Fruit fly (Drosophila melanogaster): ENCODE results near the gene GCC88.

DNA sequence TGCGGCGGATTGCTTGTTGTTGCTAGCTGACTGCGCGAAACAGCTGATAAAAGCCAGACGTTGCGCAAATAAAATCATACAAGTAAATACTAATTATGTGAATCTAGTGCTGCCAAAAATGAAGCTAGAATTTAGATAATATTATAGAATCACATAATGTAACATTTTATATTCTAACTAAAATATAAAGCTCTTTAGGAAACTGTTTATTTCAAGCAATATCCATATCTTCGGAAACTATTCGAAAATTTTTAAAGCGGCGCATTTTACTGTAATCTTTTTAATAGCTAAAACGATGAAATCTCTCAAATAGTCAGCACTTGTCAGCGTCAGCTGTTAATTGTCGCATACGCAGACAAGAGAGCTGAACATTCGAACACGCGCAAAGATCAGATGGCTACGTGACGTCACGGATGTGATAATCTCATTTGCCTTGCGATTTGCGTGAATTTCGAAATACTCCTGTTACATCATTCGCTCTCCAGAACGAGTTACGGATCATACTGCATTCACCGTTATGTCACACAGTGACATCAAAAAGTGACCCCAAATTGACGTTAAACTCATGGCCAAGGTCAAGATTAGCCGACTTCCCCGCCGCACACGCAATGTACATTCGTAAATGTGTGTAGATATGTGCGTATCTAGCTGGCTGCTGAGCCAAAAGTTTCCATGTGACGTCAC lies 12.8 kb upstream of the GCC88 start:
- TF ChIP-seq CG7045 (GFP tag; optimal IDR thresholded peaks at IDR 0.05) (no peak), cnc (optimal IDR thresholded peaks at IDR 0.05) (no peak), Hr96 (GFP tag; optimal IDR thresholded peaks at IDR 0.05) (no peak), CG11617 (GFP tag; optimal IDR thresholded peaks at IDR 0.05) (no peak), CG14711 (tag; optimal IDR thresholded peaks at IDR 0.05) (peak; percentile 37), ovo (GFP tag; optimal IDR thresholded peaks at IDR 0.05) (peak; percentile 26), CG7101 (tag; optimal IDR thresholded peaks at IDR 0.05) (peak; percentile 36)

All from whole organism, adult.